Worm (Caenorhabditis elegans) whole organism, L4 larva: ENCODE measurements around the gene imp-3.

Source experiments
- D1046.2 ChIP-seq: fragments of 200-800 bp; sonication (Bioruptor generic); IDR thresholded peaks from 2 replicates; pipeline ENCODE4 v1.3.6; 2022; ENCODE audit warnings: missing genetic modification characterization, missing compliant biosample characterization
- F37D6.2 ChIP-seq: sonication (generic microtip); optimal IDR thresholded peaks from 2 replicates; lab custom pipeline; 2016; ENCODE audit warnings: mild to moderate bottlenecking, missing genetic modification characterization, missing compliant biosample characterization
- F49E8.2 ChIP-seq: sonication (generic microtip); optimal IDR thresholded peaks from 2 replicates; lab custom pipeline; 2016; ENCODE audit warnings: missing compliant biosample characterization, mild to moderate bottlenecking, missing genetic modification characterization, borderline replicate concordance
- T26A8.4 ChIP-seq: fragments of 200-800 bp; sonication (Bioruptor generic); IDR thresholded peaks from 2 replicates; pipeline ENCODE4 v1.3.6; 2022; ENCODE audit warnings: missing genetic modification characterization, missing compliant biosample characterization
- Y48G9A.11 ChIP-seq: fragments of 200-800 bp; sonication (Bioruptor generic); IDR thresholded peaks from 2 replicates; pipeline ENCODE4 v1.3.6; 2022; ENCODE audit warnings: missing genetic modification reagents, missing genetic modification characterization, missing compliant biosample characterization
- Y75B8A.6 ChIP-seq: fragments of 200-800 bp; sonication (Bioruptor generic); IDR thresholded peaks from 2 replicates; pipeline ENCODE4 v1.3.6; 2022; ENCODE audit warnings: missing genetic modification reagents, missing genetic modification characterization, missing compliant biosample characterization
- ZK337.2 ChIP-seq: fragments of 200-800 bp; sonication (Bioruptor generic); IDR thresholded peaks from 2 replicates; pipeline ENCODE4 v1.3.6; 2022; ENCODE audit warnings: missing genetic modification reagents, missing genetic modification characterization, missing compliant biosample characterization
- ZK546.5 ChIP-seq, 2 experiments: sonication (generic microtip); optimal IDR thresholded peaks; 2 replicates each; lab custom pipeline; 2017; ENCODE audit warnings: missing biosample characterization in 2 of 2, missing genetic modification characterization in 2 of 2
- aha-1 ChIP-seq: fragments of 150-350 bp; peaks from one replicate; lab custom pipeline; 2014; ENCODE audit warnings: missing biosample characterization, missing genetic modification characterization
- aly-2 ChIP-seq: sonication (generic microtip); optimal IDR thresholded peaks from 2 replicates; lab custom pipeline; 2018; ENCODE audit warnings: missing biosample characterization, missing genetic modification characterization
- ama-1 ChIP-seq: fragments of 150-350 bp; optimal IDR thresholded peaks from 2 replicates; lab custom pipeline; 2014; ENCODE audit warnings: inconsistent platforms, mixed read lengths
- attf-4 ChIP-seq: sonication (generic microtip); optimal IDR thresholded peaks from 3 replicates; lab custom pipeline; 2017; ENCODE audit warnings: missing biosample characterization, missing genetic modification characterization
- ceh-44 ChIP-seq: fragments of 200-800 bp; sonication (Bioruptor generic); IDR thresholded peaks from 2 replicates; pipeline ENCODE4 v1.3.6; 2022; ENCODE audit warnings: missing genetic modification reagents, missing genetic modification characterization, missing compliant biosample characterization
- ceh-82 ChIP-seq: sonication (generic microtip); optimal IDR thresholded peaks from 2 replicates; lab custom pipeline; 2017; ENCODE audit warnings: missing biosample characterization, missing genetic modification characterization
- ctbp-1 ChIP-seq: fragments of 200-800 bp; sonication (Bioruptor generic); IDR thresholded peaks from 2 replicates; pipeline ENCODE4 v1.3.6; 2022; ENCODE audit warnings: missing genetic modification reagents, missing genetic modification characterization, missing compliant biosample characterization
- daf-19 ChIP-seq: fragments of 200-800 bp; sonication (Bioruptor generic); conservative IDR thresholded peaks from 2 replicates; pipeline ENCODE4 v1.3.6; 2022; ENCODE audit warnings: missing genetic modification characterization, missing compliant biosample characterization
- daf-8 ChIP-seq: fragments of 200-800 bp; sonication (Bioruptor generic); IDR thresholded peaks from 2 replicates; pipeline ENCODE4 v1.3.6; 2022; ENCODE audit warnings: missing genetic modification characterization, missing compliant biosample characterization
- dmd-9 ChIP-seq: fragments of 200-800 bp; sonication (Bioruptor generic); IDR thresholded peaks from 2 replicates; pipeline ENCODE4 v1.3.6; 2022; ENCODE audit warnings: missing genetic modification reagents, missing genetic modification characterization, missing compliant biosample characterization
- duxl-1 ChIP-seq: sonication (generic microtip); optimal IDR thresholded peaks from 2 replicates; lab custom pipeline; 2016; ENCODE audit warnings: mild to moderate bottlenecking, missing genetic modification characterization, moderate library complexity, missing compliant biosample characterization; ENCODE audit not compliant: poor library complexity
- egl-43 ChIP-seq: fragments of 200-800 bp; sonication (Bioruptor generic); IDR thresholded peaks from 2 replicates; pipeline ENCODE4 v1.3.6; 2022; ENCODE audit warnings: missing genetic modification reagents, missing genetic modification characterization, missing compliant biosample characterization
- fos-1 ChIP-seq: fragments of 150-350 bp; optimal IDR thresholded peaks from 2 replicates; lab custom pipeline; 2014; ENCODE audit warnings: missing biosample characterization, missing genetic modification characterization
- hlh-30 ChIP-seq: sonication (generic microtip); optimal IDR thresholded peaks from 2 replicates; lab custom pipeline; 2017; ENCODE audit warnings: antibody characterized with exemption, mild to moderate bottlenecking, missing genetic modification characterization, missing compliant biosample characterization; ENCODE audit not compliant: insufficient read depth
- jun-1 ChIP-seq: fragments of 150-350 bp; optimal IDR thresholded peaks from 2 replicates; lab custom pipeline; 2014; ENCODE audit warnings: missing biosample characterization, missing genetic modification reagents, missing genetic modification characterization
- lin-39 ChIP-seq: fragments of 150-350 bp; optimal IDR thresholded peaks from 2 replicates; lab custom pipeline; 2014; ENCODE audit warnings: missing biosample characterization, missing genetic modification reagents, missing genetic modification characterization
- lsy-2 ChIP-seq, 2 experiments: fragments of 150-350 bp in 1 of 2; sonication (generic microtip) in 1 of 2; optimal IDR thresholded peaks; 2 replicates each; lab custom pipeline; 2014 to 2017; ENCODE audit warnings: missing biosample characterization in 2 of 2, missing genetic modification characterization in 2 of 2
- madf-5 ChIP-seq, 2 experiments: fragments of 200-800 bp; sonication (Bioruptor generic); IDR thresholded peaks; 2 replicates each; pipeline ENCODE4 v1.3.6; 2022; ENCODE audit warnings: missing compliant biosample characterization in 2 of 2, missing genetic modification characterization in 2 of 2
- madf-9 ChIP-seq: fragments of 200-800 bp; sonication (Bioruptor generic); conservative IDR thresholded peaks from 2 replicates; pipeline ENCODE4 v1.3.6; 2022; ENCODE audit warnings: missing genetic modification reagents, missing genetic modification characterization, missing compliant biosample characterization
- mdt-29 ChIP-seq: fragments of 200-800 bp; sonication (Bioruptor generic); IDR thresholded peaks from 2 replicates; pipeline ENCODE4 v1.3.6; 2022; ENCODE audit warnings: missing genetic modification reagents, missing genetic modification characterization, missing compliant biosample characterization
- mxl-3 ChIP-seq: fragments of 200-800 bp; sonication (Bioruptor generic); optimal IDR thresholded peaks from 2 replicates; lab custom pipeline; 2018; ENCODE audit warnings: mild to moderate bottlenecking, missing genetic modification characterization, missing compliant biosample characterization
- nhr-10 ChIP-seq: fragments of 150-350 bp; optimal IDR thresholded peaks from 2 replicates; lab custom pipeline; 2014; ENCODE audit warnings: missing biosample characterization, missing genetic modification characterization
- nhr-11 ChIP-seq: fragments of 150-350 bp; optimal IDR thresholded peaks from 2 replicates; lab custom pipeline; 2014; ENCODE audit warnings: missing biosample characterization, missing genetic modification characterization
- nhr-28 ChIP-seq: fragments of 150-350 bp; optimal IDR thresholded peaks from 2 replicates; lab custom pipeline; 2014; ENCODE audit warnings: missing biosample characterization, missing genetic modification characterization
- nhr-41 ChIP-seq: fragments of 200-800 bp; sonication (Bioruptor generic); IDR thresholded peaks from 2 replicates; pipeline ENCODE4 v1.3.6; 2022; ENCODE audit warnings: missing genetic modification reagents, missing genetic modification characterization, missing compliant biosample characterization
- nhr-48 ChIP-seq: sonication (generic microtip); optimal IDR thresholded peaks from 2 replicates; lab custom pipeline; 2016; ENCODE audit warnings: mild to moderate bottlenecking, missing genetic modification characterization, missing compliant biosample characterization
- nhr-76 ChIP-seq: fragments of 150-350 bp; optimal IDR thresholded peaks from 2 replicates; lab custom pipeline; 2014; ENCODE audit warnings: missing biosample characterization, missing genetic modification characterization
- nhr-77 ChIP-seq: fragments of 150-350 bp; optimal IDR thresholded peaks from 2 replicates; lab custom pipeline; 2014; ENCODE audit warnings: missing biosample characterization, missing genetic modification characterization
- pha-4 ChIP-seq, 2 experiments: fragments of 150-350 bp in 1 of 2; fragments of 200-800 bp in 1 of 2; sonication (Bioruptor generic) in 1 of 2; IDR thresholded peaks in 1 of 2; optimal IDR thresholded peaks in 1 of 2; 2 replicates each; pipeline versions ENCODE4 v1.3.6 to Lab custom; 2014 to 2022; ENCODE audit warnings: missing genetic modification characterization in 2 of 2, missing genetic modification reagents in 2 of 2, missing biosample characterization in 1 of 2, missing compliant biosample characterization in 1 of 2
- php-3 ChIP-seq: fragments of 200-800 bp; sonication (Bioruptor generic); IDR thresholded peaks from 2 replicates; pipeline ENCODE4 v1.3.6; 2022; ENCODE audit warnings: missing genetic modification reagents, missing genetic modification characterization, missing compliant biosample characterization
- pqm-1 ChIP-seq: sonication (generic microtip); optimal IDR thresholded peaks from 2 replicates; lab custom pipeline; 2017; ENCODE audit warnings: missing biosample characterization, missing genetic modification characterization
- rbr-2 ChIP-seq: sonication (generic microtip); optimal IDR thresholded peaks from 2 replicates; lab custom pipeline; 2016; ENCODE audit warnings: missing genotype, missing genetic modification characterization, missing compliant biosample characterization
- saeg-2 ChIP-seq: fragments of 200-800 bp; sonication (Bioruptor generic); IDR thresholded peaks from 2 replicates; pipeline ENCODE4 v1.3.6; 2022; ENCODE audit warnings: missing genetic modification reagents, missing genetic modification characterization, missing compliant biosample characterization
- spr-1 ChIP-seq: sonication (generic microtip); optimal IDR thresholded peaks from 2 replicates; lab custom pipeline; 2016; ENCODE audit warnings: mild to moderate bottlenecking, missing genetic modification characterization, missing compliant biosample characterization
- spr-3 ChIP-seq: fragments of 200-800 bp; sonication (Bioruptor generic); optimal IDR thresholded peaks from 2 replicates; lab custom pipeline; 2018; ENCODE audit warnings: mild to moderate bottlenecking, missing genetic modification characterization, missing compliant biosample characterization
- tra-1 ChIP-seq: fragments of 200-800 bp; sonication (Bioruptor generic); IDR thresholded peaks from 2 replicates; pipeline ENCODE4 v1.3.6; 2022; ENCODE audit warnings: missing genetic modification reagents, missing genetic modification characterization, missing compliant biosample characterization
- zfp-3 ChIP-seq: fragments of 200-800 bp; sonication (Bioruptor generic); conservative IDR thresholded peaks from 2 replicates; pipeline ENCODE4 v1.3.6; 2022; ENCODE audit warnings: missing genetic modification reagents, missing genetic modification characterization, missing compliant biosample characterization
- zip-11 ChIP-seq: fragments of 200-800 bp; sonication (Bioruptor generic); IDR thresholded peaks from 2 replicates; pipeline ENCODE4 v1.3.6; 2022; ENCODE audit warnings: missing genetic modification characterization, missing compliant biosample characterization
- zip-2 ChIP-seq: fragments of 150-350 bp; optimal IDR thresholded peaks from 2 replicates; lab custom pipeline; 2014; ENCODE audit warnings: missing biosample characterization, missing genetic modification characterization
- ztf-7 ChIP-seq: fragments of 150-350 bp; optimal IDR thresholded peaks from 2 replicates; lab custom pipeline; 2014; ENCODE audit warnings: missing biosample characterization, missing genetic modification characterization

Gene imp-3

DNA sequence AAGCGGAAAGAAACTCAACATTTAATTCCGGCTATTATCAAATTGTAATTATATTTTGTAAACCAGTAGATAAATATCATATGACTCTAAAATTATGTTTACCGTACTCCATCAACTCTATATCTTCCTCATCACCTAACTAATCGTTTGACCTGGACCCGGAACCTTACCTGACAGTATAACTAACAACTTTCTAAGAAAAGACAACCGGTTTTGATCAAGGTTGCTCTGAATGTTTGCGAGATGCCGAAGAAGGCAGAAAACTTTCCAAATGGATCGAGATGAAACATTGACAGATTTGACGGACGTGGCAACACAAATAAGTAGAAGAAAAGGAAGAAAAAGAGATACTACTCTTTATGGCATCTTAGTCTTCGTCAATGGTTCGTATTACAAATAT, 35.2 kb upstream of the imp-3 start:
- no peak for TF ChIP-seq Y75B8A.6
- no peak for TF ChIP-seq mdt-29 (GFP tag; lab: Robert Waterston, UW)
- no peak for TF ChIP-seq php-3 (GFP tag; lab: Robert Waterston, UW)
- TF ChIP-seq nhr-77 (tag; lab: Kevin White, UChicago): no peak
- no peak for TF ChIP-seq nhr-28 (tag; lab: Kevin White, UChicago)
- TF ChIP-seq zfp-3 (GFP tag; lab: Robert Waterston, UW): no peak
- no peak for TF ChIP-seq ama-1
- no peak for TF ChIP-seq lin-39
- no peak for TF ChIP-seq madf-5 (GFP tag; IDR thresholded peaks at IDR 0.05; lab: Robert Waterston, UW)
- no peak for TF ChIP-seq nhr-48 (tag; lab: Kevin White, UChicago)
- no peak for TF ChIP-seq egl-43 (GFP tag; lab: Robert Waterston, UW)
- TF ChIP-seq spr-1 (tag; lab: Kevin White, UChicago): no peak
- no peak for TF ChIP-seq ZK337.2 (GFP tag; lab: Robert Waterston, UW)
- no peak for TF ChIP-seq zip-11 (GFP tag; lab: Robert Waterston, UW)
- TF ChIP-seq ceh-82 (tag; lab: Kevin White, UChicago): no peak
- TF ChIP-seq nhr-76 (tag; lab: Kevin White, UChicago): no peak
- TF ChIP-seq mxl-3 (GFP tag; lab: Kevin White, UChicago): no peak
- TF ChIP-seq rbr-2 (tag; lab: Kevin White, UChicago): no peak
- no peak for TF ChIP-seq dmd-9 (GFP tag; lab: Robert Waterston, UW)
- TF ChIP-seq ztf-7 (tag; lab: Kevin White, UChicago): no peak
- TF ChIP-seq, all 104 proteins: peak for 0

DNA sequence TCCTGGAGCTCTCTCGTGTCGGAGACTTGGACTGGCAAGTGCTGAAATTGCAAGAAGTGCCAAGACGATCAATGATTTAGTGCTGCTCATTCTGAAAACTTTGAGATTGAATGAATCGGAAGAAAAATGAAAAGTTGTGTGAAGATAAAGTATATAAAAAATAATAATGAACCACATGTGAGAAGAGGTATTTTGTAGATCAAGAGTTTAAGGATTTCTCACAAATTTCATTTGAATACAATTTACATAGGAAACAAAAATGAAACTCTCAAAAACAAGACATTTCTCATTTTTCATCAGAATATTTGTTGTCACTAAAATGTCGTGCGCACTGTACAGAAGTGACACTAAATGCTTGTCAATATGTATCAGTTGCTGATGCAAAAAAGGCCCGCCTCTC, 33.1 kb upstream of the imp-3 start, which contains the start of gene T14A8.2:
T14A8.2 (minus strand) TSS at position 101 of the 400 bp plus-strand sequence.
- TF ChIP-seq madf-5 (GFP tag; IDR thresholded peaks at IDR 0.05; lab: Robert Waterston, UW) (no peak), nhr-41 (GFP tag; lab: Robert Waterston, UW) (no peak), hlh-30 (tag; lab: Kevin White, UChicago) (no peak)

DNA sequence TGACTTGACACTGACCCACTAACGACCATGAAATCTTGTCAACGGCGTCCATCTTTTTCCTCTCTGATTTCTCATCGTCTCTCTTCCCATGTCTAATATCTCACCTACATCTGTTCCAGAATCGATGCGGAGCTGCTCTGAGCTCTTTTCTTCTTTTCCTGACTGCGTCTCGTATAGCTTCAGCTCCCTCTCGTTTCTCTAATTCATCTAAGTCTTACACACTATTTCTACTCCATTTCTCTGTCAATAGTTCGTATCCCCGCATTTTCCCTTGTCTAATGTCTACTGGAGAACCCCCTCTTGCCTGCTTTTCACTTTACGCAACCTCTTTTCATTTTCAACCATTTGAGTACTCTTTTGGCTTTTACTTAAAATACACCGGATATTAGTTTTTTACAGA, 28.4 kb upstream of the imp-3 start, which contains the start of gene ric-3:
ric-3 (plus strand) TSS at position 400 of the 400 bp plus-strand sequence.
- TF ChIP-seq ZK546.5 (tag; optimal IDR thresholded peaks at IDR 0.05; lab: Kevin White, UChicago): no peak
- no peak for TF ChIP-seq D1046.2 (GFP tag; lab: Robert Waterston, UW)
- no peak for TF ChIP-seq nhr-41 (GFP tag; lab: Robert Waterston, UW)
- no peak for TF ChIP-seq pha-4 (GFP tag; IDR thresholded peaks at IDR 0.05; lab: Robert Waterston, UW)
- TF ChIP-seq pha-4 (tag; optimal IDR thresholded peaks at IDR 0.05; lab: Kevin White, UChicago): no peak
- no peak for TF ChIP-seq pqm-1 (tag; lab: Kevin White, UChicago)
- TF ChIP-seq nhr-10: no peak
- no peak for TF ChIP-seq ceh-82 (tag; lab: Kevin White, UChicago)
- no peak for TF ChIP-seq zfp-3 (GFP tag; lab: Robert Waterston, UW)
- TF ChIP-seq dmd-9 (GFP tag; lab: Robert Waterston, UW): no peak
- TF ChIP-seq lin-39: no peak
- no peak for TF ChIP-seq nhr-77 (tag; lab: Kevin White, UChicago)
- TF ChIP-seq tra-1 (GFP tag; lab: Robert Waterston, UW): no peak
- TF ChIP-seq ceh-44 (GFP tag; lab: Robert Waterston, UW): no peak
- TF ChIP-seq F49E8.2: no peak
- no peak for TF ChIP-seq daf-8 (GFP tag; lab: Robert Waterston, UW)
- peak; percentile 64 for TF ChIP-seq aha-1 (tag; lab: Kevin White, UChicago)
- TF ChIP-seq F37D6.2 (tag; lab: Kevin White, UChicago): peak; percentile 29
- no peak for TF ChIP-seq zip-2 (tag; lab: Kevin White, UChicago)
- no peak for TF ChIP-seq spr-3 (GFP tag; lab: Kevin White, UChicago)
- TF ChIP-seq attf-4 (tag; lab: Kevin White, UChicago): no peak
- TF ChIP-seq T26A8.4 (GFP tag; lab: Robert Waterston, UW): no peak
- peak; percentile 73 for TF ChIP-seq nhr-11 (tag; lab: Kevin White, UChicago)
- TF ChIP-seq saeg-2 (GFP tag; lab: Robert Waterston, UW): no peak
- TF ChIP-seq duxl-1: no peak
- TF ChIP-seq Y48G9A.11 (GFP tag; lab: Robert Waterston, UW): no peak
- no peak for TF ChIP-seq daf-19
- TF ChIP-seq jun-1 (tag; lab: Kevin White, UChicago): no peak
- peak in 1 of 2 experiments; percentile 70 for TF ChIP-seq lsy-2 (tag; optimal IDR thresholded peaks at IDR 0.05; lab: Kevin White, UChicago)
- TF ChIP-seq aly-2 (tag; lab: Kevin White, UChicago): no peak
- no peak for TF ChIP-seq madf-9 (GFP tag; lab: Robert Waterston, UW)
- TF ChIP-seq fos-1 (tag; lab: Kevin White, UChicago): no peak
- no peak for TF ChIP-seq ama-1
- 0 out of 2 replicates have a peak, but pooled peaks have one; percentile 19 for TF ChIP-seq ctbp-1 (GFP tag; lab: Robert Waterston, UW)
- TF ChIP-seq rbr-2 (tag; lab: Kevin White, UChicago): peak; percentile 71
